Fruit fly (Drosophila melanogaster) whole organism: ENCODE measurements around the gene CG14655.

Source experiments
- pan ChIP-seq: fragments of >200 bp; optimal IDR thresholded peaks from 2 replicates; lab custom pipeline; 2017
- usp ChIP-seq: fragments of >200 bp; optimal IDR thresholded peaks from 2 replicates; lab custom pipeline; 2017; ENCODE audit warnings: missing biosample characterization, missing genetic modification characterization, mixed read lengths

dm6 chr3R:4780721-4781120 lies 619 bp upstream of the CG14655 start:
- no peak for TF ChIP-seq pan
- TF ChIP-seq usp (GFP tag; lab: Kevin White, UChicago), result no peak
